Fruit fly (Drosophila melanogaster): ENCODE results near the gene crq.

DNA sequence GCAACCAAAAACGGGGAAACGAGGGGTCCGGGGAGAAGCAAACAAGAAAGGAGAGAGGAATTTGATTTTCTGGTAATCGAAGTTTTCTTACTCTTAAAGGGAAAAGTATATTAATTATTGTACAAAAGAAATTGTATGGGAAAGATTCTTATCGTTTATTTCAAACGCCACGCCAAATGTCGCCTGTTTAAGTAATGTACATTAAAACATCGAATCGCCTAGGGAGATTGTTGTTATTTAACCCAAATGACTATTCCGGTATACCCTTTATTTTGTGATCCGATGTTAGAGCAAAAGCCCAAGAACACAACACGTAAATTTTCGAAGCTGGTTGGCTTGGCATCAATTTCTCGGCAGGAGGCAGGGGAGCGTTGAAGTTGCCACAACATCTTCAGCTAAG is 13.5 kb downstream of the crq start:
- TF ChIP-seq Crg-1 (GFP tag; optimal IDR thresholded peaks at IDR 0.05) (no peak), CG1620 (GFP tag; optimal IDR thresholded peaks at IDR 0.05) (no peak), CG11617 (GFP tag; optimal IDR thresholded peaks at IDR 0.05) (no peak), CG14711 (tag; optimal IDR thresholded peaks at IDR 0.05) (no peak), tj (GFP tag; optimal IDR thresholded peaks at IDR 0.05) (no peak), CG12768 (GFP tag; optimal IDR thresholded peaks at IDR 0.05) (no peak), bab1 (GFP tag; optimal IDR thresholded peaks at IDR 0.05) (no peak), Clk (GFP tag; optimal IDR thresholded peaks at IDR 0.05) (no peak)
